Fruit fly (Drosophila melanogaster): ENCODE measurements around the gene CG11381.

Gene CG11381

DNA sequence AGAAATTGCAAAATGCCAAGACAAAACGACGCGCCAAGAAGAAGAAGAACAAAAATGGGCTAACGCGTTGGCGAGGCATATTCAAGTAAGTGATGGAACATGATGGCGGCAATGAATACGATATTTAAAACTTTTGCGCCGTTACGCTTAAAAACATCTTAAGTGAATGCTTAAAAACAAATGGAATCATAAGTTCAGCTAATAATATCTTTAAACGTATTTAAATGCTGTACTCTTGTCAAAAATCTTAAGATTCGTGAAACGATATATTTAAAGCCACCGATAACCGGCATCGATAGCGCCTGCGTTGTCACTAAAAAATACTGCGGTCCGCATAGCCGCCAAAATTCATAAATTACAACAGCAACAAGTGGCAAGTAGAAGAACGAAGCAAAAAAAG is 36.3 kb downstream of the CG11381 start, which contains the start of gene CG11403 (continued):
- TF ChIP-seq Ravus (GFP tag; IDR thresholded peaks at IDR 0.05) (no peak), CG5180 (GFP tag; optimal IDR thresholded peaks at IDR 0.05) (no peak), Six4 (GFP tag; optimal IDR thresholded peaks at IDR 0.05) (no peak), ab (GFP tag; optimal IDR thresholded peaks at IDR 0.05) (no peak), CG11247 (GFP tag; IDR thresholded peaks at IDR 0.05) (no peak), CG10147 (GFP tag; optimal IDR thresholded peaks at IDR 0.05) (peak; percentile 13), Awh (GFP tag; IDR thresholded peaks at IDR 0.05) (no peak), schlank (tag; optimal IDR thresholded peaks at IDR 0.05) (no peak), D19A (tag; optimal IDR thresholded peaks at IDR 0.05) (no peak), CG5245 (GFP tag; optimal IDR thresholded peaks at IDR 0.05) (no peak), CG10209 (GFP tag; optimal IDR thresholded peaks at IDR 0.05) (no peak), CG11504 (tag; optimal IDR thresholded peaks at IDR 0.05) (peak; percentile 27), chm (GFP tag; IDR thresholded peaks at IDR 0.05) (no peak), CG4854 (GFP tag; optimal IDR thresholded peaks at IDR 0.05) (no peak), CG8281 (tag; optimal IDR thresholded peaks at IDR 0.05) (no peak), zen2 (GFP tag; IDR thresholded peaks at IDR 0.05; ENCODE audit: partially characterized antibody) (peak; percentile 61; the same call in 1 of the 3 replicates), CG5953 (GFP tag; IDR thresholded peaks at IDR 0.05) (no peak), CG6683 (GFP tag; optimal IDR thresholded peaks at IDR 0.05) (no peak), ATbp (GFP tag; optimal IDR thresholded peaks at IDR 0.05) (no peak), pum (GFP tag; optimal IDR thresholded peaks at IDR 0.05) (no peak), CG12299 (tag; optimal IDR thresholded peaks at IDR 0.05) (no peak), Blimp-1 (GFP tag; optimal IDR thresholded peaks at IDR 0.05) (no peak), CG3847 (GFP tag; IDR thresholded peaks at IDR 0.05) (no peak; the same call in 1 of the 2 replicates), CG34422 (GFP tag; IDR thresholded peaks at IDR 0.05) (no peak), NC2β (GFP tag; optimal IDR thresholded peaks at IDR 0.05) (peak; percentile 5), CG11085 (GFP tag; IDR thresholded peaks at IDR 0.05) (no peak), CG30431 (GFP tag; optimal IDR thresholded peaks at IDR 0.05) (no peak), Tbp (GFP tag; optimal IDR thresholded peaks at IDR 0.05) (no peak), Kr (GFP tag; optimal IDR thresholded peaks at IDR 0.05) (no peak), CoRest (tag; optimal IDR thresholded peaks at IDR 0.05) (peak; percentile 57), en (GFP tag; optimal IDR thresholded peaks at IDR 0.05) (no peak), CG12769 (tag; optimal IDR thresholded peaks at IDR 0.05) (no peak), CG12659 (GFP tag; optimal IDR thresholded peaks at IDR 0.05) (peak; percentile 32), Drgx (GFP tag; IDR thresholded peaks at IDR 0.05) (no peak), fu2 (GFP tag; optimal IDR thresholded peaks at IDR 0.05) (peak; percentile 19), hkb (optimal IDR thresholded peaks at IDR 0.05) (peak; percentile 74), hkb (GFP tag; IDR thresholded peaks at IDR 0.05) (no peak), CG4707 (GFP tag; optimal IDR thresholded peaks at IDR 0.05) (no peak), Hmr (GFP tag; optimal IDR thresholded peaks at IDR 0.05) (peak; percentile 7), shn (GFP tag; optimal IDR thresholded peaks at IDR 0.05) (no peak), bab2 (GFP tag; optimal IDR thresholded peaks at IDR 0.05) (no peak), prd (optimal IDR thresholded peaks at IDR 0.05) (no peak), prd (GFP tag; IDR thresholded peaks at IDR 0.05) (no peak), jing (GFP tag; optimal IDR thresholded peaks at IDR 0.05) (no peak), Dbx (GFP tag; IDR thresholded peaks at IDR 0.05) (no peak), Dp (GFP tag; optimal IDR thresholded peaks at IDR 0.05) (peak; percentile 94), CG6654 (GFP tag; optimal IDR thresholded peaks at IDR 0.05) (no peak), ind (GFP tag; optimal IDR thresholded peaks at IDR 0.05) (no peak), CG1792 (GFP tag; optimal IDR thresholded peaks at IDR 0.05) (no peak), wek (GFP tag; optimal IDR thresholded peaks at IDR 0.05) (no peak), ham (GFP tag; IDR thresholded peaks at IDR 0.05) (no peak), Fer3 (tag; optimal IDR thresholded peaks at IDR 0.05) (no peak), Bteb2 (GFP tag; optimal IDR thresholded peaks at IDR 0.05) (no peak)
